Worm (Caenorhabditis elegans) whole organism, mixed stage, embryonic: Measurements from ENCODE around the gene B0034.2.

ENCODE experiments used
- M03D4.4 ChIP-seq: sonication (generic microtip); optimal IDR thresholded peaks from 2 replicates; lab custom pipeline; 2017; ENCODE audit warnings: mild to moderate bottlenecking, missing genetic modification characterization, missing compliant biosample characterization
- blmp-1 ChIP-seq: fragments of 150-350 bp; optimal IDR thresholded peaks from 2 replicates; lab custom pipeline; 2014; ENCODE audit warnings: missing biosample characterization, missing genetic modification characterization
- ceh-43 ChIP-seq: fragments of 200-800 bp; sonication (Bioruptor generic); optimal IDR thresholded peaks from 2 replicates; lab custom pipeline; 2018; ENCODE audit warnings: mild to moderate bottlenecking, missing genetic modification characterization, moderate library complexity, missing compliant biosample characterization
- ceh-83 ChIP-seq: fragments of 200-800 bp; sonication (Bioruptor generic); optimal IDR thresholded peaks from 2 replicates; lab custom pipeline; 2018; ENCODE audit warnings: mild to moderate bottlenecking, missing genetic modification characterization, missing compliant biosample characterization
- ces-1 ChIP-seq: fragments of 150-350 bp; optimal IDR thresholded peaks from 2 replicates; lab custom pipeline; 2014; ENCODE audit warnings: missing biosample characterization, missing genetic modification reagents, missing genetic modification characterization
- cnd-1 ChIP-seq: fragments of 200-800 bp; sonication (Bioruptor generic); optimal IDR thresholded peaks from 2 replicates; lab custom pipeline; 2018; ENCODE audit warnings: mild to moderate bottlenecking, missing genetic modification characterization, missing compliant biosample characterization
- elt-1 ChIP-seq: sonication (generic microtip); optimal IDR thresholded peaks from 2 replicates; lab custom pipeline; 2017; ENCODE audit warnings: missing genetic modification characterization, mild to moderate bottlenecking, missing compliant biosample characterization, antibody characterized with exemption, moderate library complexity, borderline replicate concordance; ENCODE audit not compliant: insufficient read depth
- elt-3 ChIP-seq: fragments of 150-350 bp; optimal IDR thresholded peaks from 2 replicates; lab custom pipeline; 2014; ENCODE audit warnings: missing biosample characterization, missing genetic modification characterization
- flh-1 ChIP-seq: fragments of 200-800 bp; sonication (Bioruptor generic); optimal IDR thresholded peaks from 2 replicates; lab custom pipeline; 2018; ENCODE audit warnings: mild to moderate bottlenecking, missing genetic modification characterization, moderate library complexity, missing compliant biosample characterization
- ham-2 ChIP-seq: fragments of 200-800 bp; sonication (Bioruptor generic); optimal IDR thresholded peaks from 2 replicates; lab custom pipeline; 2018; ENCODE audit warnings: mild to moderate bottlenecking, missing genetic modification characterization, missing compliant biosample characterization
- lin-13 ChIP-seq: fragments of 150-350 bp; optimal IDR thresholded peaks from 2 replicates; lab custom pipeline; 2014; ENCODE audit warnings: missing biosample characterization, missing genetic modification characterization
- lsy-2 ChIP-seq: fragments of 150-350 bp; optimal IDR thresholded peaks from 2 replicates; lab custom pipeline; 2014; ENCODE audit warnings: missing biosample characterization, missing genetic modification characterization
- mab-5 ChIP-seq: fragments of 150-350 bp; optimal IDR thresholded peaks from 2 replicates; lab custom pipeline; 2014; ENCODE audit warnings: missing biosample characterization, missing genetic modification characterization
- mep-1 ChIP-seq: fragments of 150-350 bp; optimal IDR thresholded peaks from 2 replicates; lab custom pipeline; 2017; ENCODE audit warnings: missing biosample characterization, missing genetic modification reagents, missing genetic modification characterization, inconsistent platforms
- mls-2 ChIP-seq: sonication (generic microtip); optimal IDR thresholded peaks from 2 replicates; lab custom pipeline; 2016; ENCODE audit warnings: mild to moderate bottlenecking, missing genetic modification characterization, moderate library complexity, missing compliant biosample characterization
- nhr-12 ChIP-seq: fragments of 150-350 bp; optimal IDR thresholded peaks from 2 replicates; lab custom pipeline; 2014; ENCODE audit warnings: missing biosample characterization, missing genetic modification characterization
- nhr-2 ChIP-seq: fragments of 150-350 bp; optimal IDR thresholded peaks from 2 replicates; lab custom pipeline; 2014; ENCODE audit warnings: missing biosample characterization, missing genetic modification characterization
- nhr-237 ChIP-seq: fragments of 150-350 bp; optimal IDR thresholded peaks from 2 replicates; lab custom pipeline; 2014; ENCODE audit warnings: missing biosample characterization, missing genetic modification characterization
- nhr-76 ChIP-seq: sonication (generic microtip); optimal IDR thresholded peaks from 2 replicates; lab custom pipeline; 2017; ENCODE audit warnings: missing biosample characterization, missing genetic modification characterization
- pha-4 ChIP-seq: fragments of 150-350 bp; optimal IDR thresholded peaks from 2 replicates; lab custom pipeline; 2018; ENCODE audit warnings: missing biosample characterization, missing genetic modification reagents, missing genetic modification characterization
- sem-2 ChIP-seq: fragments of 200-800 bp; sonication (Bioruptor generic); optimal IDR thresholded peaks from 2 replicates; lab custom pipeline; 2018; ENCODE audit warnings: mild to moderate bottlenecking, missing genetic modification characterization, missing compliant biosample characterization
- snpc-4 ChIP-seq: fragments of 150-350 bp; optimal IDR thresholded peaks from 2 replicates; lab custom pipeline; 2014; ENCODE audit warnings: missing biosample characterization, missing genetic modification characterization
- tbx-8 ChIP-seq: fragments of 200-800 bp; sonication (Bioruptor generic); optimal IDR thresholded peaks from 2 replicates; lab custom pipeline; 2018; ENCODE audit warnings: mild to moderate bottlenecking, missing genetic modification characterization, moderate library complexity, missing compliant biosample characterization
- unc-120 ChIP-seq: sonication (generic microtip); optimal IDR thresholded peaks from 2 replicates; lab custom pipeline; 2017; ENCODE audit warnings: missing genetic modification characterization, missing compliant biosample characterization; ENCODE audit not compliant: poor library complexity, severe bottlenecking
- unc-39 ChIP-seq: fragments of 150-350 bp; optimal IDR thresholded peaks from 2 replicates; lab custom pipeline; 2014; ENCODE audit warnings: missing biosample characterization, missing genetic modification characterization
- unc-62 ChIP-seq: fragments of 150-350 bp; optimal IDR thresholded peaks from 2 replicates; lab custom pipeline; 2014; ENCODE audit warnings: missing biosample characterization, missing genetic modification reagents, missing genetic modification characterization
- zip-8 ChIP-seq: fragments of 150-350 bp; optimal IDR thresholded peaks from 2 replicates; lab custom pipeline; 2014; ENCODE audit warnings: missing biosample characterization, missing genetic modification characterization
- ztf-11 ChIP-seq: fragments of 150-350 bp; optimal IDR thresholded peaks from 2 replicates; lab custom pipeline; 2014; ENCODE audit warnings: missing biosample characterization, missing genetic modification characterization

B0034.2 gene

ce11 chrII:5931904-5932764 lies 12.0 kb downstream of the B0034.2 start:
- no peak for TF ChIP-seq M03D4.4 (tag; lab: Kevin White, UChicago)
- no peak for TF ChIP-seq cnd-1 (tag; lab: Kevin White, UChicago)
- TF ChIP-seq zip-8 (tag; lab: Kevin White, UChicago), result peak; percentile 79
- no peak for TF ChIP-seq nhr-12
- no peak for TF ChIP-seq ham-2 (GFP tag; lab: Kevin White, UChicago)
- no peak for TF ChIP-seq lin-13 (tag; lab: Kevin White, UChicago)
- no peak for TF ChIP-seq nhr-237 (tag; lab: Kevin White, UChicago)
- TF ChIP-seq pha-4 (tag; lab: Kevin White, UChicago), result no peak
- no peak for TF ChIP-seq snpc-4 (tag; lab: Kevin White, UChicago)
- TF ChIP-seq ceh-43, result no peak
- no peak for TF ChIP-seq mls-2 (tag; lab: Kevin White, UChicago)
- TF ChIP-seq elt-3 (tag; lab: Kevin White, UChicago), result no peak
- peak; percentile 97 for TF ChIP-seq unc-62 (GFP tag; lab: Kevin White, UChicago)
- no peak for TF ChIP-seq unc-120 (tag; lab: Kevin White, UChicago)

DNA sequence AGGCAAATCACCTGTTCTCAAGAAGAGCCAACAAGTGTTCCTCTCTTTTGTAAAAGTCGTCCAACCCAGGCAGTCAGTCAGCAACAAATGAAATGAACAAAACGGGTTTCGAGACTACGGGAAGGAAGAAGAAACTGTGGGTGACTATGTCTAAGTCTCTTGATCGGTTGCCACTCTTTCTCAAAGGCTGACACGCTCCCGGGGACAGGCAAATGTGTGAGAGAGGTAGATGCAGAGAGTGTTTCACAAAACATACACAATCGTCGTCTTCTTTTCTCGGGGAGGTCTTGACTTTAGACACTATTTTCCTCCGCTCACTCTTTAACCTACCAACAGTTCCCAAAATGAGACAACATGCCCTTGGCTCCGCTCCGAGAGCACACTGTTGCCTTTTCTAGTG lies 13.1 kb downstream of the B0034.2 start:
- peak; percentile 27 for TF ChIP-seq nhr-237 (tag; lab: Kevin White, UChicago)
- TF ChIP-seq ceh-83 (GFP tag; lab: Kevin White, UChicago), result no peak
- TF ChIP-seq ztf-11, result no peak
- no peak for TF ChIP-seq blmp-1 (tag; lab: Kevin White, UChicago)
- no peak for TF ChIP-seq elt-3 (tag; lab: Kevin White, UChicago)

DNA sequence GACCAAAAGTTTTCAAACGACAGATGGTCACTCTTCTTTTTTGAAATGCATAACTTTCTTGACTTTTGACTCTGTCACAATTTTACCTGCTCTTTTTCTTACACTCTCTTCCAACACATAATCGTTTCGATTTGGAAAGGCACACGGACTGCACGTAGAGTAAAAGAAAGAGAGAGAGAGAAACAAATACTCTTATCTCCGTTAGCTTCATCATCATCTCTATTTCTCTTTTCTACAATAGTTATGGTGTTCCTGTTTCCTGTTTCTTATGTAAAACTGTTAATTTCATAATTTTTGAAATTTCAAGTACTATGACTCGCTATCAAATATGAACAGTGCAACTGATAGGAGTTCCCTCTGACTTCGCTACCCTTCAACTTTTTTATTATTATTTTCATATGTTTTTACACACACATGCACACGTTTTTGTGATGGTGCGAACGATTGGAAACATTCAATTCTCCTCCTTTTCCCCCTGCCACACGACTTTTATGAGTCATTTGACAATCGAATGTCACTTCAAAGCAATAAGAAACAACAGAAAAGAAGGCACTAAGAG lies 14.0 kb downstream of the B0034.2 start:
- TF ChIP-seq blmp-1 (tag; lab: Kevin White, UChicago), result no peak
- TF ChIP-seq mls-2 (tag; lab: Kevin White, UChicago), result no peak
- TF ChIP-seq cnd-1 (tag; lab: Kevin White, UChicago), result no peak
- TF ChIP-seq elt-3 (tag; lab: Kevin White, UChicago), result no peak
- TF ChIP-seq unc-62 (GFP tag; lab: Kevin White, UChicago), result no peak
- TF ChIP-seq snpc-4 (tag; lab: Kevin White, UChicago), result no peak
- TF ChIP-seq nhr-12, result no peak
- no peak for TF ChIP-seq lin-13 (tag; lab: Kevin White, UChicago)
- TF ChIP-seq unc-39 (tag; lab: Kevin White, UChicago), result no peak
- no peak for TF ChIP-seq lsy-2 (tag; lab: Kevin White, UChicago)
- TF ChIP-seq elt-1, result no peak
- TF ChIP-seq sem-2 (GFP tag; lab: Kevin White, UChicago), result no peak
- no peak for TF ChIP-seq mab-5 (tag; lab: Kevin White, UChicago)
- TF ChIP-seq unc-120 (tag; lab: Kevin White, UChicago), result no peak
- no peak for TF ChIP-seq ces-1 (GFP tag; lab: Kevin White, UChicago)
- TF ChIP-seq nhr-237 (tag; lab: Kevin White, UChicago), result no peak

ce11 chrII:5928502-5928901 lies 15.7 kb downstream of the B0034.2 start, which contains the start of gene egl-44:
Gene egl-44, plus strand, starts transcription at chrII:5928802.
- TF ChIP-seq sem-2 (GFP tag; lab: Kevin White, UChicago) (no peak), tbx-8 (no peak), M03D4.4 (tag; lab: Kevin White, UChicago) (no peak), mep-1 (tag; lab: Kevin White, UChicago) (no peak), unc-120 (tag; lab: Kevin White, UChicago) (no peak), flh-1 (GFP tag; lab: Kevin White, UChicago) (no peak), elt-3 (tag; lab: Kevin White, UChicago) (no peak), mls-2 (tag; lab: Kevin White, UChicago) (no peak), snpc-4 (tag; lab: Kevin White, UChicago) (no peak), lin-13 (tag; lab: Kevin White, UChicago) (no peak), nhr-12 (no peak), cnd-1 (tag; lab: Kevin White, UChicago) (no peak), ceh-43 (no peak), ztf-11 (no peak), ces-1 (GFP tag; lab: Kevin White, UChicago) (no peak)

- TF ChIP-seq elt-3 (tag; lab: Kevin White, UChicago) (no peak), nhr-76 (no peak), tbx-8 (no peak), nhr-2 (no peak), nhr-237 (tag; lab: Kevin White, UChicago) (no peak), ham-2 (GFP tag; lab: Kevin White, UChicago) (no peak), M03D4.4 (tag; lab: Kevin White, UChicago) (no peak)
Measured at ce11 chrII:5921620-5922019, 22.5 kb downstream of the B0034.2 start, which contains the start of gene vrk-1. Gene vrk-1, plus strand, starts transcription at chrII:5921967.
